Worm (Caenorhabditis elegans): ENCODE measurements around the gene atln-1.

DNA sequence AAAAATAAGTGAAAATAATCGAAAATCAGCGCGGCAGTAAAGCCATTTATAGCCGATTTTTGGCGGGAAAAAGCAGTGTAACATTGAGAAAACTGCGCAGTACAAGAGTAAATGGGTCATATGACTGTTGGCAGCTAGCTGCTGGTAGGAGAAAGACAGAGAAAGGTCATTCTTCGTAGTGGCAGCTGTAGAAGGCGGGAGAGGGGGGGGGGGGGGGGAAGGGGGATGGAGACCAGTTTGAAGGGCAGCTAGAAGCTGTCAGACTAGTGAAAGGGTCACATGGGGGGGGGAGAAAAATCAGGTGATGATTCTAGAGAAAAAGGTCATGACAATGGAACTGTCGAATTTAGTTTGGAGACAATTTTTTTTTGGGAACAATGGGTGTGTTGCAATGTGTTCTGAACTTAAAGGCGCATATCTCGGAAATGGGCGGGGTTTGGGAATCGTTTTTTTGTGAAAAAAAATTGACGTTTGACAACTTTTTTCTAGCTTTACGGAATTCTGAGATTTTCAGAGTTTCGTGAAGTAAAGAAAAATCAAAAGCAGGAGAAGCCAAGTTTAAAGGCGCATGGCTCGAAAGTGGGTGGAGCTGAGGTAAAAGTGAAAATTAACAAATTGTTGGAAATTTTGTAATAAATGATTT, 16.2 kb upstream of the atln-1 start:
- no peak for TF ChIP-seq C08G9.2 (tag; optimal IDR thresholded peaks at IDR 0.05)
- no peak for TF ChIP-seq K02D7.2 (tag; optimal IDR thresholded peaks at IDR 0.05)
- no peak for TF ChIP-seq lin-11 (tag; optimal IDR thresholded peaks at IDR 0.05)
- TF ChIP-seq ceh-6 (GFP tag; optimal IDR thresholded peaks at IDR 0.05) = no peak
- TF ChIP-seq lim-6 (tag; optimal IDR thresholded peaks at IDR 0.05) = no peak
